Worm (Caenorhabditis elegans) whole organism, L2 larva: ENCODE data around the gene D1005.5.

ENCODE experiments used
- elt-1 ChIP-seq: fragments of 150-350 bp; optimal IDR thresholded peaks from 2 replicates; lab custom pipeline; 2014; ENCODE audit warnings: missing biosample characterization, missing genetic modification characterization
- fos-1 ChIP-seq: fragments of 150-350 bp; optimal IDR thresholded peaks from 2 replicates; lab custom pipeline; 2014; ENCODE audit warnings: missing biosample characterization, missing genetic modification characterization
- mab-5 ChIP-seq: fragments of 150-350 bp; optimal IDR thresholded peaks from 2 replicates; lab custom pipeline; 2014; ENCODE audit warnings: missing biosample characterization, missing genetic modification characterization
- nhr-11 ChIP-seq: fragments of 150-350 bp; optimal IDR thresholded peaks from 2 replicates; lab custom pipeline; 2014; ENCODE audit warnings: missing biosample characterization, missing genetic modification characterization
- nhr-6 ChIP-seq: fragments of 150-350 bp; optimal IDR thresholded peaks from 2 replicates; lab custom pipeline; 2014; ENCODE audit warnings: missing biosample characterization, missing genetic modification characterization
- ztf-11 ChIP-seq: sonication (generic microtip); optimal IDR thresholded peaks from 2 replicates; lab custom pipeline; 2017; ENCODE audit warnings: missing biosample characterization, missing genetic modification characterization

ce11 chrX:1454385-1454784, 18.4 kb downstream of the D1005.5 start:
- TF ChIP-seq mab-5 (tag; lab: Kevin White, UChicago) (peak; percentile 61), elt-1 (tag; lab: Kevin White, UChicago) (no peak), nhr-11 (tag; lab: Kevin White, UChicago) (no peak), nhr-6 (peak; percentile 80), ztf-11 (no peak), fos-1 (tag; lab: Kevin White, UChicago) (peak; percentile 100)
